Worm (Caenorhabditis elegans) whole organism, L3 larva: ENCODE measurements around the gene Y49E10.4.

Experiments
- R02D3.7 ChIP-seq: fragments of 150-350 bp; optimal IDR thresholded peaks from 2 replicates; lab custom pipeline; 2014; ENCODE audit warnings: missing biosample characterization, missing genetic modification characterization
- ZK546.5 ChIP-seq: sonication (generic microtip); optimal IDR thresholded peaks from 2 replicates; lab custom pipeline; 2017; ENCODE audit warnings: missing biosample characterization, missing genetic modification characterization
- aly-2 ChIP-seq: fragments of 150-350 bp; optimal IDR thresholded peaks from 2 replicates; lab custom pipeline; 2014; ENCODE audit warnings: missing biosample characterization, missing genetic modification characterization
- ama-1 ChIP-seq: fragments of 150-350 bp; optimal IDR thresholded peaks from 2 replicates; lab custom pipeline; 2018
- ceh-16 ChIP-seq: sonication (generic microtip); optimal IDR thresholded peaks from 2 replicates; lab custom pipeline; 2017; ENCODE audit warnings: missing biosample characterization, missing genetic modification characterization
- ceh-82 ChIP-seq: fragments of 150-350 bp; optimal IDR thresholded peaks from 2 replicates; lab custom pipeline; 2014; ENCODE audit warnings: missing biosample characterization, missing genetic modification characterization
- ceh-9 ChIP-seq: sonication (generic microtip); optimal IDR thresholded peaks from 2 replicates; lab custom pipeline; 2018; ENCODE audit warnings: missing biosample characterization, missing genetic modification characterization
- egl-27 ChIP-seq: sonication (generic microtip); optimal IDR thresholded peaks from 4 replicates; lab custom pipeline; 2017; ENCODE audit warnings: missing biosample characterization, missing genetic modification reagents, missing genetic modification characterization
- elt-1 ChIP-seq: fragments of 150-350 bp; optimal IDR thresholded peaks from 2 replicates; lab custom pipeline; 2014; ENCODE audit warnings: missing biosample characterization, missing genetic modification characterization
- elt-2 ChIP-seq: sonication (generic microtip); optimal IDR thresholded peaks from 2 replicates; lab custom pipeline; 2016; ENCODE audit warnings: missing genetic modification reagents, mild to moderate bottlenecking, missing genetic modification characterization, missing compliant biosample characterization
- elt-3 ChIP-seq, 3 experiments: fragments of 150-350 bp in 1 of 3; sonication (generic microtip) in 2 of 3; optimal IDR thresholded peaks; 2 replicates in 2 of 3; 4 replicates in 1 of 3; lab custom pipeline; 2014 to 2017; ENCODE audit warnings: missing biosample characterization in 3 of 3, missing genetic modification characterization in 3 of 3
- fkh-2 ChIP-seq: fragments of 150-350 bp; optimal IDR thresholded peaks from 2 replicates; lab custom pipeline; 2014; ENCODE audit warnings: missing biosample characterization, missing genetic modification reagents, missing genetic modification characterization
- fos-1 ChIP-seq: fragments of 150-350 bp; optimal IDR thresholded peaks from 2 replicates; lab custom pipeline; 2014; ENCODE audit warnings: missing biosample characterization, missing genetic modification characterization
- hmg-11 ChIP-seq: sonication (generic microtip); optimal IDR thresholded peaks from 2 replicates; lab custom pipeline; 2016; ENCODE audit warnings: missing genetic modification characterization, missing compliant biosample characterization
- jun-1 ChIP-seq: fragments of 150-350 bp; optimal IDR thresholded peaks from 2 replicates; lab custom pipeline; 2014; ENCODE audit warnings: missing biosample characterization, missing genetic modification reagents, missing genetic modification characterization
- lin-15B ChIP-seq: fragments of 150-350 bp; optimal IDR thresholded peaks from 2 replicates; lab custom pipeline; 2014; ENCODE audit warnings: missing biosample characterization, missing genetic modification characterization
- lsy-12 ChIP-seq: sonication (generic microtip); optimal IDR thresholded peaks from 2 replicates; lab custom pipeline; 2016; ENCODE audit warnings: mild to moderate bottlenecking, missing genetic modification characterization, missing compliant biosample characterization
- mdl-1 ChIP-seq: fragments of 150-350 bp; optimal IDR thresholded peaks from 2 replicates; lab custom pipeline; 2014; ENCODE audit warnings: missing biosample characterization, missing genetic modification characterization
- nfya-1 ChIP-seq: sonication (generic microtip); optimal IDR thresholded peaks from 2 replicates; lab custom pipeline; 2017; ENCODE audit warnings: missing genetic modification characterization, mild to moderate bottlenecking, missing compliant biosample characterization, antibody characterized with exemption, moderate library complexity; ENCODE audit not compliant: insufficient read depth
- nhr-11 ChIP-seq: fragments of 150-350 bp; optimal IDR thresholded peaks from 2 replicates; lab custom pipeline; 2014; ENCODE audit warnings: missing biosample characterization, missing genetic modification characterization
- nhr-12 ChIP-seq: fragments of 150-350 bp; optimal IDR thresholded peaks from 2 replicates; lab custom pipeline; 2014; ENCODE audit warnings: missing biosample characterization, missing genetic modification characterization
- nhr-23 ChIP-seq: fragments of 150-350 bp; optimal IDR thresholded peaks from 2 replicates; lab custom pipeline; 2014; ENCODE audit warnings: missing biosample characterization, missing genetic modification reagents, missing genetic modification characterization
- nhr-237 ChIP-seq: fragments of 150-350 bp; optimal IDR thresholded peaks from 2 replicates; lab custom pipeline; 2014; ENCODE audit warnings: missing biosample characterization, missing genetic modification characterization
- nhr-28 ChIP-seq: fragments of 150-350 bp; optimal IDR thresholded peaks from 2 replicates; lab custom pipeline; 2014; ENCODE audit warnings: missing biosample characterization, missing genetic modification characterization
- nhr-43 ChIP-seq: sonication (generic microtip); optimal IDR thresholded peaks from 2 replicates; lab custom pipeline; 2016; ENCODE audit warnings: mild to moderate bottlenecking, missing genetic modification characterization, missing compliant biosample characterization; ENCODE audit not compliant: poor library complexity, severe bottlenecking
- nhr-67 ChIP-seq: fragments of 150-350 bp; optimal IDR thresholded peaks from 2 replicates; lab custom pipeline; 2014; ENCODE audit warnings: missing biosample characterization, missing genetic modification characterization
- nhr-76 ChIP-seq: fragments of 150-350 bp; sonication (generic microtip); optimal IDR thresholded peaks from 5 replicates; lab custom pipeline; 2014; ENCODE audit warnings: missing biosample characterization, missing genetic modification characterization
- nhr-77 ChIP-seq: fragments of 150-350 bp; optimal IDR thresholded peaks from 2 replicates; lab custom pipeline; 2014; ENCODE audit warnings: missing biosample characterization, missing genetic modification characterization
- pha-4 ChIP-seq: fragments of 150-350 bp; optimal IDR thresholded peaks from 2 replicates; lab custom pipeline; 2014; ENCODE audit warnings: missing biosample characterization, missing genetic modification reagents, missing genetic modification characterization
- skn-1 ChIP-seq: fragments of 150-350 bp; optimal IDR thresholded peaks from 2 replicates; lab custom pipeline; 2014; ENCODE audit warnings: missing biosample characterization, missing genetic modification characterization
- tbx-2 ChIP-seq: sonication (generic microtip); optimal IDR thresholded peaks from 2 replicates; lab custom pipeline; 2016; ENCODE audit warnings: mild to moderate bottlenecking, missing genetic modification characterization, missing compliant biosample characterization
- unc-39 ChIP-seq: sonication (generic microtip); optimal IDR thresholded peaks from 4 replicates; lab custom pipeline; 2017; ENCODE audit warnings: missing biosample characterization, missing genetic modification characterization
- unc-62 ChIP-seq: fragments of 150-350 bp; sonication (generic microtip); optimal IDR thresholded peaks from 4 replicates; lab custom pipeline; 2014; ENCODE audit warnings: missing biosample characterization, missing genetic modification reagents, missing genetic modification characterization
- zag-1 ChIP-seq: fragments of 150-350 bp; optimal IDR thresholded peaks from 2 replicates; lab custom pipeline; 2014; ENCODE audit warnings: missing biosample characterization, missing genetic modification characterization
- ztf-4 ChIP-seq: fragments of 150-350 bp; optimal IDR thresholded peaks from 2 replicates; lab custom pipeline; 2014; ENCODE audit warnings: missing biosample characterization, missing genetic modification characterization

Y49E10.4 gene

ce11 chrIII:12367891-12368290 lies 15.7 kb downstream of the Y49E10.4 start:
- TF ChIP-seq hmg-11 (tag; lab: Kevin White, UChicago): no peak
- TF ChIP-seq elt-2 (tag; lab: Kevin White, UChicago): no peak
- no peak for TF ChIP-seq elt-3 (tag; optimal IDR thresholded peaks at IDR 0.05; lab: Kevin White, UChicago)
- no peak for TF ChIP-seq nhr-237 (tag; lab: Kevin White, UChicago)
- TF ChIP-seq egl-27 (tag; lab: Kevin White, UChicago): no peak
- TF ChIP-seq pha-4: no peak
- TF ChIP-seq elt-1 (tag; lab: Kevin White, UChicago): no peak
- TF ChIP-seq nhr-11 (tag; lab: Kevin White, UChicago): no peak
- no peak for TF ChIP-seq fos-1 (tag; lab: Kevin White, UChicago)
- TF ChIP-seq nfya-1 (tag; lab: Kevin White, UChicago): no peak
- TF ChIP-seq nhr-76 (tag; lab: Kevin White, UChicago): no peak
- TF ChIP-seq lin-15B (tag; lab: Kevin White, UChicago): no peak
- TF ChIP-seq nhr-67 (tag; lab: Kevin White, UChicago): no peak
- no peak for TF ChIP-seq tbx-2 (tag; lab: Kevin White, UChicago)
- TF ChIP-seq nhr-23 (tag; lab: Kevin White, UChicago): no peak
- TF ChIP-seq lsy-12 (tag; lab: Kevin White, UChicago): no peak

ce11 chrIII:12366989-12367557 lies 16.5 kb downstream of the Y49E10.4 start, which contains the start of gene Y75B8A.33:
Y75B8A.33 (minus strand) TSS chrIII:12367373.
- no peak for TF ChIP-seq jun-1 (tag; lab: Kevin White, UChicago)
- no peak for TF ChIP-seq nhr-77 (tag; lab: Kevin White, UChicago)
- no peak for TF ChIP-seq nfya-1 (tag; lab: Kevin White, UChicago)
- no peak for TF ChIP-seq ceh-9 (tag; lab: Kevin White, UChicago)
- TF ChIP-seq unc-39 (tag; lab: Kevin White, UChicago): no peak
- no peak for TF ChIP-seq nhr-76 (tag; lab: Kevin White, UChicago)
- no peak for TF ChIP-seq lin-15B (tag; lab: Kevin White, UChicago)
- no peak for TF ChIP-seq ztf-4 (tag; lab: Kevin White, UChicago)
- peak; percentile 21 for TF ChIP-seq nhr-23 (tag; lab: Kevin White, UChicago)
- no peak for TF ChIP-seq mdl-1 (tag; lab: Kevin White, UChicago)
- TF ChIP-seq tbx-2 (tag; lab: Kevin White, UChicago): no peak
- TF ChIP-seq R02D3.7: no peak
- TF ChIP-seq elt-2 (tag; lab: Kevin White, UChicago): peak; percentile 29
- peak; percentile 63 for TF ChIP-seq ama-1 (lab: Kevin White, UChicago)
- TF ChIP-seq elt-3 (tag; optimal IDR thresholded peaks at IDR 0.05; lab: Kevin White, UChicago): no peak

ce11 chrIII:12359265-12359664 lies 24.3 kb downstream of the Y49E10.4 start, which contains the start of gene Y75B8A.34:
Y75B8A.34 (plus strand) TSS chrIII:12359565.
- TF ChIP-seq aly-2 (no peak), tbx-2 (tag; lab: Kevin White, UChicago) (no peak), nfya-1 (tag; lab: Kevin White, UChicago) (no peak), skn-1 (tag; lab: Kevin White, UChicago) (no peak), nhr-28 (no peak), ceh-82 (no peak), unc-39 (tag; lab: Kevin White, UChicago) (no peak), ZK546.5 (tag; lab: Kevin White, UChicago) (no peak), nhr-76 (tag; lab: Kevin White, UChicago) (no peak)
- TF ChIP-seq, all 47 proteins: peak for 0

ce11 chrIII:12358461-12358860 lies 25.1 kb downstream of the Y49E10.4 start, which contains the start of gene Y75B8A.32:
Y75B8A.32 (minus strand) TSS chrIII:12358561.
- TF ChIP-seq fkh-2 (tag; lab: Kevin White, UChicago) (no peak), egl-27 (tag; lab: Kevin White, UChicago) (no peak), R02D3.7 (no peak)

ce11 chrIII:12356588-12356987 lies 27.0 kb downstream of the Y49E10.4 start:
- TF ChIP-seq unc-62 (GFP tag; lab: Kevin White, UChicago) (no peak), mdl-1 (tag; lab: Kevin White, UChicago) (no peak), zag-1 (tag; lab: Kevin White, UChicago) (no peak), nhr-237 (tag; lab: Kevin White, UChicago) (no peak), R02D3.7 (no peak), ceh-16 (tag; lab: Kevin White, UChicago) (no peak), pha-4 (no peak), nhr-12 (tag; lab: Kevin White, UChicago) (no peak), nhr-76 (tag; lab: Kevin White, UChicago) (no peak), nhr-43 (tag; lab: Kevin White, UChicago) (no peak), nhr-67 (tag; lab: Kevin White, UChicago) (no peak)
